Fruit fly (Drosophila melanogaster) whole organism: ENCODE results near the gene eIF4EHP.

ENCODE experiments used
- CG8478 ChIP-seq: fragments of >200 bp; optimal IDR thresholded peaks from 2 replicates; lab custom pipeline; 2018; ENCODE audit warnings: inconsistent platforms
- Dll ChIP-seq: fragments of >200 bp; optimal IDR thresholded peaks from 2 replicates; lab custom pipeline; 2017
- EcR ChIP-seq, 2 experiments: fragments of >200 bp; optimal IDR thresholded peaks; 2 replicates each; lab custom pipeline; 2017; ENCODE audit warnings: missing biosample characterization in 2 of 2, missing genetic modification characterization in 2 of 2, missing genetic modification reagents in 2 of 2
- pan ChIP-seq: fragments of >200 bp; optimal IDR thresholded peaks from 2 replicates; lab custom pipeline; 2017
- usp ChIP-seq: fragments of >200 bp; optimal IDR thresholded peaks from 2 replicates; lab custom pipeline; 2017; ENCODE audit warnings: missing biosample characterization, missing genetic modification characterization, mixed read lengths

dm6 chr3R:24106059-24106631 is 2.6 kb downstream of the eIF4EHP start:
- TF ChIP-seq Dll (lab: Kevin White, UChicago): no peak
- no peak for TF ChIP-seq CG8478
- no peak for TF ChIP-seq EcR (GFP tag; optimal IDR thresholded peaks at IDR 0.05; lab: Kevin White, UChicago)
- TF ChIP-seq usp (GFP tag; lab: Kevin White, UChicago): no peak
- TF ChIP-seq pan (lab: Kevin White, UChicago): no peak
